Fruit fly (Drosophila melanogaster) whole organism, embryonic: Measurements from ENCODE around the gene Nrd1.

Experiments used
- CG12769 ChIP-seq: fragments of 200-800 bp; sonication (Bioruptor generic); optimal IDR thresholded peaks from 2 replicates; lab custom pipeline; 2019; ENCODE audit warnings: missing biosample characterization, mild to moderate bottlenecking, missing genetic modification characterization, moderate library complexity
- CG3995 ChIP-seq: fragments of 200-800 bp; sonication (Bioruptor generic); optimal IDR thresholded peaks from 3 replicates; lab custom pipeline; 2016; ENCODE audit warnings: missing biosample characterization, missing genetic modification characterization
- CG7786 ChIP-seq: fragments of 200-800 bp; sonication (Bioruptor generic); optimal IDR thresholded peaks from 2 replicates; lab custom pipeline; 2016; ENCODE audit warnings: missing biosample characterization, missing genetic modification characterization
- CG8290 ChIP-seq, 3 experiments: fragments of 200-800 bp; sonication (Bioruptor generic); optimal IDR thresholded peaks; 2 replicates each; lab custom pipeline; 2016 to 2019; ENCODE audit warnings: missing biosample characterization in 3 of 3, missing genetic modification characterization in 3 of 3, mild to moderate bottlenecking in 2 of 3, moderate library complexity in 1 of 3
- D19B ChIP-seq: fragments of 200-800 bp; sonication (Bioruptor generic); optimal IDR thresholded peaks from 2 replicates; lab custom pipeline; 2017; ENCODE audit warnings: missing biosample characterization, mild to moderate bottlenecking, missing genetic modification characterization
- Oli ChIP-seq: fragments of 200-800 bp; sonication (Bioruptor generic); optimal IDR thresholded peaks from 2 replicates; lab custom pipeline; 2018; ENCODE audit warnings: missing biosample characterization, mild to moderate bottlenecking, missing genetic modification characterization, moderate library complexity
- Usf ChIP-seq: fragments of 200-800 bp; sonication (Bioruptor generic); optimal IDR thresholded peaks from 2 replicates; lab custom pipeline; 2017; ENCODE audit warnings: missing genotype, missing biosample characterization, missing genetic modification characterization
- bcd ChIP-seq: fragments of 200-800 bp; sonication (Bioruptor generic); optimal IDR thresholded peaks from 2 replicates; lab custom pipeline; 2017; ENCODE audit warnings: missing biosample characterization, mild to moderate bottlenecking, missing genetic modification characterization
- esg ChIP-seq: fragments of 200-800 bp; sonication (Bioruptor generic); conservative IDR thresholded peaks from 2 replicates; pipeline ENCODE4 v1.3.6; 2022; ENCODE audit warnings: missing biosample characterization, missing genetic modification characterization
- jigr1 ChIP-seq: fragments of 200-800 bp; sonication (Bioruptor generic); IDR thresholded peaks from 3 replicates; pipeline ENCODE4 v1.3.6; 2022; ENCODE audit warnings: missing biosample characterization, missing genetic modification characterization
- lov ChIP-seq, 2 experiments: fragments of 200-800 bp in 1 of 2; fragments of >200 bp in 1 of 2; sonication (Bioruptor generic) in 1 of 2; IDR thresholded peaks in 1 of 2; optimal IDR thresholded peaks in 1 of 2; 2 replicates in 1 of 2; 3 replicates in 1 of 2; pipeline versions ENCODE4 v1.3.6 to Lab custom; 2017 to 2022; ENCODE audit warnings: missing biosample characterization in 1 of 2, missing genetic modification characterization in 1 of 2

- TF ChIP-seq bcd (GFP tag; lab: Kevin White, UChicago) (peak; percentile 41), CG12769 (no peak), D19B (GFP tag; lab: Kevin White, UChicago) (no peak), Oli (peak; percentile 58), CG8290 (GFP tag; optimal IDR thresholded peaks at IDR 0.05; lab: Kevin White, UChicago) (no peak), CG8290 (tag; optimal IDR thresholded peaks at IDR 0.05; lab: Kevin White, UChicago) (no peak), jigr1 (GFP tag; lab: Robert Waterston, UW) (peak; percentile 21; the same call in 1 of the 3 replicates), lov (optimal IDR thresholded peaks at IDR 0.05; lab: Kevin White, UChicago) (no peak), lov (GFP tag; IDR thresholded peaks at IDR 0.05; lab: Robert Waterston, UW) (no peak), CG7786 (GFP tag; lab: Kevin White, UChicago) (no peak), CG3995 (GFP tag; lab: Kevin White, UChicago) (no peak), esg (peak; percentile 69), Usf (GFP tag; lab: Kevin White, UChicago) (no peak)
These were observed 22.5 kb downstream of the Nrd1 start, which contains the start of gene CG15740 for dm6 chrX:11846049-11846718.
